Fruit fly (Drosophila melanogaster): ENCODE results near the gene Rim.

The Rim gene

dm6 chr3R:17941086-17941485 lies 24.7 kb upstream of the Rim start (continued):
- peak; percentile 21 for TF ChIP-seq Asciz (GFP tag; optimal IDR thresholded peaks at IDR 0.05)
- TF ChIP-seq Oaz (GFP tag; IDR thresholded peaks at IDR 0.05): no peak
- no peak for TF ChIP-seq CG34224 (GFP tag; IDR thresholded peaks at IDR 0.05; ENCODE audit: partially characterized antibody)
- TF ChIP-seq yki (optimal IDR thresholded peaks at IDR 0.05): no peak
- 0 out of 2 replicates have a peak, but pooled peaks have one; percentile 38 for TF ChIP-seq CG11085 (GFP tag; IDR thresholded peaks at IDR 0.05)
- TF ChIP-seq sd (tag; optimal IDR thresholded peaks at IDR 0.05): no peak
- TF ChIP-seq chinmo (GFP tag; IDR thresholded peaks at IDR 0.05; ENCODE audit: partially characterized antibody): no peak
- TF ChIP-seq Dip2 (GFP tag; IDR thresholded peaks at IDR 0.05): no peak
- no peak for TF ChIP-seq Dad (GFP tag; optimal IDR thresholded peaks at IDR 0.05)
- peak; percentile 5 for TF ChIP-seq Bteb2 (GFP tag; optimal IDR thresholded peaks at IDR 0.05)
- TF ChIP-seq CG17802 (tag; optimal IDR thresholded peaks at IDR 0.05): peak; percentile 15
- no peak for TF ChIP-seq jigr1 (GFP tag; IDR thresholded peaks at IDR 0.05)
- TF ChIP-seq CG1832 (GFP tag; optimal IDR thresholded peaks at IDR 0.05): no peak
- TF ChIP-seq B-H2 (GFP tag; optimal IDR thresholded peaks at IDR 0.05): no peak
- TF ChIP-seq CG12155 (GFP tag; optimal IDR thresholded peaks at IDR 0.05): peak; percentile 64
- TF ChIP-seq CG10366 (GFP tag; IDR thresholded peaks at IDR 0.05): peak; percentile 56
- TF ChIP-seq zfh1 (GFP tag; IDR thresholded peaks at IDR 0.05): peak; percentile 91
- no peak for TF ChIP-seq cwo (GFP tag; optimal IDR thresholded peaks at IDR 0.05)
- no peak for TF ChIP-seq mld (GFP tag; IDR thresholded peaks at IDR 0.05; ENCODE audit: partially characterized antibody)
- peak; percentile 46 for TF ChIP-seq Sox102F (GFP tag; optimal IDR thresholded peaks at IDR 0.05)
- no peak for TF ChIP-seq CG9876 (GFP tag; optimal IDR thresholded peaks at IDR 0.05)
- TF ChIP-seq stc (GFP tag; IDR thresholded peaks at IDR 0.05): no peak
- TF ChIP-seq salm (tag; optimal IDR thresholded peaks at IDR 0.05): no peak
- TF ChIP-seq CrebB (tag; optimal IDR thresholded peaks at IDR 0.05): no peak
- TF ChIP-seq CG9817 (tag; optimal IDR thresholded peaks at IDR 0.05): no peak
- TF ChIP-seq chm (GFP tag; IDR thresholded peaks at IDR 0.05): peak; percentile 84; the same call in 1 of the 2 replicates
- peak; percentile 9 for TF ChIP-seq NC2α (GFP tag; optimal IDR thresholded peaks at IDR 0.05)
- TF ChIP-seq gsb (GFP tag; IDR thresholded peaks at IDR 0.05): no peak
- TF ChIP-seq fd96Cb (tag; optimal IDR thresholded peaks at IDR 0.05): peak; percentile 72
- peak; percentile 62 for TF ChIP-seq Nf-YB (GFP tag; optimal IDR thresholded peaks at IDR 0.05)
- peak; percentile 89 for TF ChIP-seq ara (GFP tag; IDR thresholded peaks at IDR 0.05)
- TF ChIP-seq pita (GFP tag; optimal IDR thresholded peaks at IDR 0.05): no peak
- TF ChIP-seq CG18262 (tag; optimal IDR thresholded peaks at IDR 0.05): peak; percentile 84
- peak; percentile 66 for TF ChIP-seq Oli (tag; optimal IDR thresholded peaks at IDR 0.05)
- TF ChIP-seq Lhr (GFP tag; optimal IDR thresholded peaks at IDR 0.05): peak; percentile 44
- TF ChIP-seq CG10209 (GFP tag; optimal IDR thresholded peaks at IDR 0.05): peak; percentile 71
- TF ChIP-seq CG3838 (GFP tag; optimal IDR thresholded peaks at IDR 0.05): peak; percentile 34
- no peak for TF ChIP-seq ash1 (GFP tag; optimal IDR thresholded peaks at IDR 0.05)
- peak; percentile 32 for TF ChIP-seq CG17568 (GFP tag; optimal IDR thresholded peaks at IDR 0.05)
- no peak for TF ChIP-seq CG13287 (GFP tag; IDR thresholded peaks at IDR 0.05; ENCODE audit: partially characterized antibody)
- peak; percentile 57 for TF ChIP-seq CG10462 (GFP tag; optimal IDR thresholded peaks at IDR 0.05)
- peak; percentile 65 for TF ChIP-seq CG11504 (tag; optimal IDR thresholded peaks at IDR 0.05)
- no peak for TF ChIP-seq CG15073 (GFP tag; optimal IDR thresholded peaks at IDR 0.05)
- no peak for TF ChIP-seq Trl (optimal IDR thresholded peaks at IDR 0.05)
- no peak for TF ChIP-seq Trl (GFP tag; optimal IDR thresholded peaks at IDR 0.05)
- peak; percentile 88 for TF ChIP-seq Xrp1 (GFP tag; IDR thresholded peaks at IDR 0.05)
- 0 out of 3 replicates have a peak, but pooled peaks have one; percentile 38 for TF ChIP-seq CG11093 (GFP tag; IDR thresholded peaks at IDR 0.05)
- peak; percentile 36 for TF ChIP-seq CG4730 (GFP tag; IDR thresholded peaks at IDR 0.05)
- TF ChIP-seq CG2129 (GFP tag; IDR thresholded peaks at IDR 0.05; ENCODE audit: partially characterized antibody): no peak
- no peak for TF ChIP-seq fd3F (GFP tag; optimal IDR thresholded peaks at IDR 0.05)
- no peak for TF ChIP-seq CG10431 (GFP tag; optimal IDR thresholded peaks at IDR 0.05)
- peak; percentile 94 for TF ChIP-seq sens (GFP tag)
